Worm (Caenorhabditis elegans) whole organism, L1 larva: ENCODE results near the gene sre-21.
A peak's percentile ranks its signal among the peaks of the same experiment; 100 is the strongest.

Source experiments
- C04F5.9 ChIP-seq: sonication (generic microtip); optimal IDR thresholded peaks from 2 replicates; lab custom pipeline; 2016; ENCODE audit warnings: missing genetic modification characterization, missing compliant biosample characterization
- aly-2 ChIP-seq: fragments of 150-350 bp; optimal IDR thresholded peaks from 2 replicates; lab custom pipeline; 2014; ENCODE audit warnings: missing biosample characterization, missing genetic modification characterization
- ama-1 ChIP-seq: fragments of 150-350 bp; optimal IDR thresholded peaks from 2 replicates; lab custom pipeline; 2014
- blmp-1 ChIP-seq: fragments of 150-350 bp; optimal IDR thresholded peaks from 2 replicates; lab custom pipeline; 2014; ENCODE audit warnings: missing biosample characterization, missing genetic modification characterization
- ceh-63 ChIP-seq: fragments of 200-800 bp; sonication (Bioruptor generic); optimal IDR thresholded peaks from 2 replicates; lab custom pipeline; 2018; ENCODE audit warnings: mild to moderate bottlenecking, missing genetic modification characterization, missing compliant biosample characterization
- ceh-88 ChIP-seq: fragments of 200-800 bp; sonication (Bioruptor generic); IDR thresholded peaks from 2 replicates; pipeline ENCODE4 v1.3.6; 2022; ENCODE audit warnings: missing genetic modification characterization, missing compliant biosample characterization
- ces-1 ChIP-seq: fragments of 150-350 bp; optimal IDR thresholded peaks from 2 replicates; lab custom pipeline; 2014; ENCODE audit warnings: missing biosample characterization, missing genetic modification reagents, missing genetic modification characterization
- efl-3 ChIP-seq: fragments of 200-800 bp; sonication (Bioruptor generic); optimal IDR thresholded peaks from 2 replicates; lab custom pipeline; 2018; ENCODE audit warnings: mild to moderate bottlenecking, missing genetic modification characterization, missing compliant biosample characterization
- egl-13 ChIP-seq: sonication (generic microtip); optimal IDR thresholded peaks from 2 replicates; lab custom pipeline; 2016; ENCODE audit warnings: missing genotype, missing genetic modification reagents, missing genetic modification characterization, missing compliant biosample characterization
- egl-27 ChIP-seq, 2 experiments: fragments of 150-350 bp in 1 of 2; sonication (generic microtip); optimal IDR thresholded peaks; 3 replicates each; lab custom pipeline; 2017 to 2018; ENCODE audit warnings: missing biosample characterization in 2 of 2, missing genetic modification characterization in 2 of 2, missing genetic modification reagents in 2 of 2
- elt-2 ChIP-seq: sonication (generic microtip); optimal IDR thresholded peaks from 2 replicates; lab custom pipeline; 2016; ENCODE audit warnings: missing genetic modification characterization, mild to moderate bottlenecking, inconsistent platforms, missing compliant biosample characterization, missing genetic modification reagents
- elt-3 ChIP-seq, 6 experiments: fragments of 150-350 bp in 1 of 6; sonication (generic microtip); optimal IDR thresholded peaks; 2 replicates each; lab custom pipeline; 2017 to 2018; ENCODE audit warnings: missing biosample characterization in 6 of 6, missing genetic modification characterization in 6 of 6, inconsistent platforms in 1 of 6
- fkh-4 ChIP-seq: sonication (generic microtip); optimal IDR thresholded peaks from 2 replicates; lab custom pipeline; 2016; ENCODE audit warnings: missing compliant biosample characterization, missing genetic modification characterization, borderline replicate concordance
- grh-1 ChIP-seq: fragments of 200-800 bp; sonication (Bioruptor generic); IDR thresholded peaks from 2 replicates; pipeline ENCODE4 v1.3.6; 2022; ENCODE audit warnings: missing genetic modification reagents, missing genetic modification characterization, missing compliant biosample characterization
- hlh-17 ChIP-seq: fragments of 200-800 bp; sonication (Bioruptor generic); optimal IDR thresholded peaks from 2 replicates; lab custom pipeline; 2018; ENCODE audit warnings: missing genetic modification characterization, mild to moderate bottlenecking, missing compliant biosample characterization, moderate library complexity, borderline replicate concordance
- hlh-4 ChIP-seq: sonication (generic microtip); optimal IDR thresholded peaks from 2 replicates; lab custom pipeline; 2016; ENCODE audit warnings: mild to moderate bottlenecking, missing genetic modification characterization, missing compliant biosample characterization
- hpl-2 ChIP-seq: fragments of 150-350 bp; optimal IDR thresholded peaks from 2 replicates; lab custom pipeline; 2014; ENCODE audit warnings: missing biosample characterization, missing genetic modification reagents, missing genetic modification characterization
- jun-1 ChIP-seq: fragments of 150-350 bp; optimal IDR thresholded peaks from 2 replicates; lab custom pipeline; 2014; ENCODE audit warnings: missing biosample characterization, missing genetic modification reagents, missing genetic modification characterization
- lin-14 ChIP-seq: fragments of 200-800 bp; sonication (Bioruptor generic); optimal IDR thresholded peaks from 2 replicates; lab custom pipeline; 2018; ENCODE audit warnings: mild to moderate bottlenecking, missing genetic modification characterization, moderate library complexity, missing compliant biosample characterization
- lin-39 ChIP-seq: fragments of 150-350 bp; optimal IDR thresholded peaks from 2 replicates; lab custom pipeline; 2014; ENCODE audit warnings: missing biosample characterization, missing genetic modification reagents, missing genetic modification characterization
- lir-3 ChIP-seq: sonication (generic microtip); optimal IDR thresholded peaks from 2 replicates; lab custom pipeline; 2016; ENCODE audit warnings: mild to moderate bottlenecking, missing genetic modification characterization, moderate library complexity, missing compliant biosample characterization; ENCODE audit not compliant: poor library complexity
- lsy-2 ChIP-seq, 2 experiments: fragments of 150-350 bp; optimal IDR thresholded peaks; 2 replicates each; lab custom pipeline; 2014; ENCODE audit warnings: missing biosample characterization in 2 of 2, missing genetic modification characterization in 2 of 2
- mab-9 ChIP-seq: fragments of 200-800 bp; sonication (Bioruptor generic); IDR thresholded peaks from 2 replicates; pipeline ENCODE4 v1.3.6; 2022; ENCODE audit warnings: missing genetic modification reagents, missing genetic modification characterization, missing compliant biosample characterization
- mdl-1 ChIP-seq, 2 experiments: fragments of 150-350 bp; optimal IDR thresholded peaks; 2 replicates each; lab custom pipeline; 2014 to 2017; ENCODE audit warnings: missing biosample characterization in 2 of 2, missing genetic modification characterization in 2 of 2, inconsistent platforms in 1 of 2
- nhr-19 ChIP-seq: fragments of 200-800 bp; sonication (Bioruptor generic); conservative IDR thresholded peaks from 2 replicates; pipeline ENCODE4 v1.3.6; 2022; ENCODE audit warnings: missing genetic modification characterization, missing compliant biosample characterization
- nhr-20 ChIP-seq: sonication (generic microtip); optimal IDR thresholded peaks from 2 replicates; lab custom pipeline; 2016; ENCODE audit warnings: mild to moderate bottlenecking, missing genetic modification characterization, missing compliant biosample characterization
- nhr-47 ChIP-seq: sonication (generic microtip); optimal IDR thresholded peaks from 2 replicates; lab custom pipeline; 2016; ENCODE audit warnings: mild to moderate bottlenecking, missing genetic modification characterization, moderate library complexity, missing compliant biosample characterization
- nhr-84 ChIP-seq: sonication (generic microtip); optimal IDR thresholded peaks from 2 replicates; lab custom pipeline; 2017; ENCODE audit warnings: missing biosample characterization, missing genetic modification characterization
- nhr-85 ChIP-seq: sonication (generic microtip); peaks from one replicate; lab custom pipeline; 2016; ENCODE audit warnings: missing genetic modification characterization, inconsistent platforms, missing compliant biosample characterization
- nhr-90 ChIP-seq: sonication (generic microtip); optimal IDR thresholded peaks from 2 replicates; lab custom pipeline; 2016; ENCODE audit warnings: mild to moderate bottlenecking, missing genetic modification characterization, missing compliant biosample characterization; ENCODE audit not compliant: poor library complexity
- rnt-1 ChIP-seq: sonication (generic microtip); optimal IDR thresholded peaks from 2 replicates; lab custom pipeline; 2016; ENCODE audit warnings: mild to moderate bottlenecking, missing genetic modification characterization, moderate library complexity, missing compliant biosample characterization
- skn-1 ChIP-seq: fragments of 150-350 bp; optimal IDR thresholded peaks from 2 replicates; lab custom pipeline; 2014; ENCODE audit warnings: missing biosample characterization, missing genetic modification characterization
- snpc-4 ChIP-seq: fragments of 150-350 bp; optimal IDR thresholded peaks from 2 replicates; lab custom pipeline; 2014; ENCODE audit warnings: missing biosample characterization, missing genetic modification characterization
- snu-23 ChIP-seq: sonication (generic microtip); optimal IDR thresholded peaks from 2 replicates; lab custom pipeline; 2016; ENCODE audit warnings: missing genetic modification characterization, missing compliant biosample characterization
- sox-4 ChIP-seq: sonication (generic microtip); optimal IDR thresholded peaks from 2 replicates; lab custom pipeline; 2016; ENCODE audit warnings: missing genetic modification characterization, missing compliant biosample characterization
- sptf-1 ChIP-seq: fragments of 150-350 bp; optimal IDR thresholded peaks from 2 replicates; lab custom pipeline; 2014; ENCODE audit warnings: missing biosample characterization, missing genetic modification characterization
- sup-37 ChIP-seq: fragments of 200-800 bp; sonication (Bioruptor generic); optimal IDR thresholded peaks from 2 replicates; lab custom pipeline; 2018; ENCODE audit warnings: mild to moderate bottlenecking, missing genetic modification characterization, missing compliant biosample characterization
- swsn-7 ChIP-seq: sonication (generic microtip); optimal IDR thresholded peaks from 2 replicates; lab custom pipeline; 2016; ENCODE audit warnings: missing genetic modification characterization, missing compliant biosample characterization
- tbx-2 ChIP-seq: sonication (generic microtip); optimal IDR thresholded peaks from 2 replicates; lab custom pipeline; 2016; ENCODE audit warnings: missing genetic modification characterization, missing compliant biosample characterization
- tlp-1 ChIP-seq: fragments of 150-350 bp; optimal IDR thresholded peaks from 2 replicates; lab custom pipeline; 2014; ENCODE audit warnings: missing biosample characterization, missing genetic modification characterization
- unc-130 ChIP-seq: fragments of 150-350 bp; optimal IDR thresholded peaks from 2 replicates; lab custom pipeline; 2017; ENCODE audit warnings: missing biosample characterization, missing genetic modification characterization, inconsistent platforms
- unc-62 ChIP-seq: fragments of 150-350 bp; optimal IDR thresholded peaks from 2 replicates; lab custom pipeline; 2014; ENCODE audit warnings: missing biosample characterization, missing genetic modification reagents, missing genetic modification characterization
- unc-86 ChIP-seq: sonication (generic microtip); optimal IDR thresholded peaks from 2 replicates; lab custom pipeline; 2016; ENCODE audit warnings: missing genetic modification characterization, missing compliant biosample characterization
- unc-98 ChIP-seq: fragments of 200-800 bp; sonication (Bioruptor generic); IDR thresholded peaks from 2 replicates; pipeline ENCODE4 v1.3.6; 2022; ENCODE audit warnings: missing genetic modification characterization, missing compliant biosample characterization
- ztf-4 ChIP-seq: fragments of 150-350 bp; optimal IDR thresholded peaks from 2 replicates; lab custom pipeline; 2014; ENCODE audit warnings: missing biosample characterization, missing genetic modification characterization

Gene sre-21

ce11 chrV:17724704-17725103 is 48.3 kb downstream of the sre-21 start, which contains the start of gene fat-5:
fat-5 (plus strand) TSS chrV:17725004.
- TF ChIP-seq lin-14 (no peak), snpc-4 (tag; lab: Kevin White, UChicago) (no peak), rnt-1 (tag; lab: Kevin White, UChicago) (no peak), nhr-90 (tag; lab: Kevin White, UChicago) (no peak), mab-9 (GFP tag; lab: Robert Waterston, UW) (no peak), unc-130 (no peak), snu-23 (GFP tag; lab: Kevin White, UChicago) (no peak), sox-4 (tag; lab: Kevin White, UChicago) (no peak), elt-3 (tag; optimal IDR thresholded peaks at IDR 0.05; lab: Kevin White, UChicago) (no peak), jun-1 (tag; lab: Kevin White, UChicago) (no peak), elt-2 (tag; lab: Kevin White, UChicago) (no peak), egl-13 (tag; lab: Kevin White, UChicago) (no peak)

ce11 chrV:17723142-17723781 is 49.7 kb downstream of the sre-21 start:
- TF ChIP-seq elt-3 (tag; optimal IDR thresholded peaks at IDR 0.05; lab: Kevin White, UChicago) (peak in 2 of 6 experiments; percentile 4 to 19), nhr-20 (peak; percentile 17), nhr-19 (GFP tag; lab: Robert Waterston, UW) (peak; percentile 73), nhr-90 (tag; lab: Kevin White, UChicago) (no peak), nhr-84 (no peak), hpl-2 (no peak), skn-1 (tag; lab: Kevin White, UChicago) (no peak), elt-2 (tag; lab: Kevin White, UChicago) (peak; percentile 17), nhr-85 (tag; lab: Kevin White, UChicago) (peak; percentile 76), blmp-1 (tag; lab: Kevin White, UChicago) (peak; percentile 49), ceh-88 (GFP tag; lab: Robert Waterston, UW) (no peak), egl-27 (tag; optimal IDR thresholded peaks at IDR 0.05; lab: Kevin White, UChicago) (no peak), ceh-63 (GFP tag; lab: Kevin White, UChicago) (no peak), mdl-1 (tag; optimal IDR thresholded peaks at IDR 0.05; lab: Kevin White, UChicago) (peak in 1 of 2 experiments; percentile 9), rnt-1 (tag; lab: Kevin White, UChicago) (no peak), unc-98 (GFP tag; lab: Robert Waterston, UW) (no peak), lsy-2 (tag; optimal IDR thresholded peaks at IDR 0.05; lab: Kevin White, UChicago) (no peak), lin-14 (peak; percentile 19), sup-37 (GFP tag; lab: Kevin White, UChicago) (no peak), unc-86 (no peak), ces-1 (no peak)

ce11 chrV:17722553-17722952 is 50.5 kb downstream of the sre-21 start:
- TF ChIP-seq swsn-7 (no peak), elt-2 (tag; lab: Kevin White, UChicago) (no peak), hlh-4 (tag; lab: Kevin White, UChicago) (no peak), fkh-4 (no peak), efl-3 (GFP tag; lab: Kevin White, UChicago) (no peak), blmp-1 (tag; lab: Kevin White, UChicago) (no peak), grh-1 (GFP tag; lab: Robert Waterston, UW) (no peak), unc-62 (GFP tag; lab: Kevin White, UChicago) (no peak), elt-3 (tag; optimal IDR thresholded peaks at IDR 0.05; lab: Kevin White, UChicago) (no peak), tlp-1 (no peak)

- TF ChIP-seq mdl-1 (tag; optimal IDR thresholded peaks at IDR 0.05; lab: Kevin White, UChicago) (no peak), egl-13 (tag; lab: Kevin White, UChicago) (no peak), lsy-2 (tag; optimal IDR thresholded peaks at IDR 0.05; lab: Kevin White, UChicago) (peak in 1 of 2 experiments; percentile 0), snu-23 (GFP tag; lab: Kevin White, UChicago) (no peak), sptf-1 (no peak), nhr-19 (GFP tag; lab: Robert Waterston, UW) (peak; percentile 18; the same call in 1 of the 2 replicates), lir-3 (tag; lab: Kevin White, UChicago) (no peak), elt-2 (tag; lab: Kevin White, UChicago) (peak; percentile 98), nhr-47 (tag; lab: Kevin White, UChicago) (no peak), hlh-17 (GFP tag; lab: Kevin White, UChicago) (no peak), aly-2 (tag; lab: Kevin White, UChicago) (no peak), ztf-4 (tag; lab: Kevin White, UChicago) (no peak), lin-39 (tag; lab: Kevin White, UChicago) (no peak), ama-1 (lab: Kevin White, UChicago) (no peak), tbx-2 (no peak), elt-3 (tag; optimal IDR thresholded peaks at IDR 0.05; lab: Kevin White, UChicago) (no peak), C04F5.9 (tag; lab: Kevin White, UChicago) (no peak), jun-1 (tag; lab: Kevin White, UChicago) (peak; percentile 50), nhr-20 (peak; percentile 45), nhr-84 (no peak), unc-86 (no peak)
Observed at ce11 chrV:17721709-17722108, 51.3 kb downstream of the sre-21 start.
